Worm (Caenorhabditis elegans) whole organism, L1 larva: ENCODE results near the gene F02C12.3.

Experiments
- C16A3.4 ChIP-seq: fragments of 150-350 bp; optimal IDR thresholded peaks from 2 replicates; lab custom pipeline; 2014; ENCODE audit warnings: missing biosample characterization, missing genetic modification characterization
- C34B4.2 ChIP-seq: sonication (generic microtip); optimal IDR thresholded peaks from 2 replicates; lab custom pipeline; 2017; ENCODE audit warnings: mild to moderate bottlenecking, missing genetic modification characterization, missing compliant biosample characterization
- F16B12.6 ChIP-seq: fragments of 150-350 bp; optimal IDR thresholded peaks from 2 replicates; lab custom pipeline; 2014; ENCODE audit warnings: missing biosample characterization, missing genetic modification characterization
- Y116A8C.19 ChIP-seq: sonication (generic microtip); optimal IDR thresholded peaks from 2 replicates; lab custom pipeline; 2016; ENCODE audit warnings: missing compliant biosample characterization, missing genetic modification characterization, borderline replicate concordance
- aha-1 ChIP-seq: fragments of 150-350 bp; optimal IDR thresholded peaks from 2 replicates; lab custom pipeline; 2014; ENCODE audit warnings: missing biosample characterization, missing genetic modification characterization
- ama-1 ChIP-seq: fragments of 150-350 bp; optimal IDR thresholded peaks from 2 replicates; lab custom pipeline; 2014
- blmp-1 ChIP-seq: fragments of 150-350 bp; optimal IDR thresholded peaks from 2 replicates; lab custom pipeline; 2014; ENCODE audit warnings: missing biosample characterization, missing genetic modification characterization
- ceh-8 ChIP-seq: fragments of 200-800 bp; sonication (Bioruptor generic); optimal IDR thresholded peaks from 2 replicates; lab custom pipeline; 2018; ENCODE audit warnings: mild to moderate bottlenecking, missing genetic modification characterization, moderate library complexity, missing compliant biosample characterization
- ceh-82 ChIP-seq, 3 experiments: fragments of 150-350 bp in 1 of 3; sonication (generic microtip) in 2 of 3; optimal IDR thresholded peaks; 2 replicates each; lab custom pipeline; 2014 to 2017; ENCODE audit warnings: missing biosample characterization in 3 of 3, missing genetic modification characterization in 3 of 3
- dpl-1 ChIP-seq, 3 experiments: fragments of 150-350 bp in 2 of 3; sonication (generic microtip) in 1 of 3; optimal IDR thresholded peaks; 2 replicates each; lab custom pipeline; 2014 to 2017; ENCODE audit warnings: missing biosample characterization in 3 of 3, missing genetic modification characterization in 3 of 3, missing genetic modification reagents in 3 of 3
- dsc-1 ChIP-seq: sonication (generic microtip); optimal IDR thresholded peaks from 2 replicates; lab custom pipeline; 2016; ENCODE audit warnings: mild to moderate bottlenecking, missing genetic modification characterization, missing compliant biosample characterization
- egl-13 ChIP-seq: sonication (generic microtip); optimal IDR thresholded peaks from 2 replicates; lab custom pipeline; 2016; ENCODE audit warnings: missing genotype, missing genetic modification reagents, missing genetic modification characterization, missing compliant biosample characterization
- elt-3 ChIP-seq, 6 experiments: fragments of 150-350 bp in 1 of 6; sonication (generic microtip); optimal IDR thresholded peaks; 2 replicates each; lab custom pipeline; 2017 to 2018; ENCODE audit warnings: missing biosample characterization in 6 of 6, missing genetic modification characterization in 6 of 6, inconsistent platforms in 1 of 6
- fkh-4 ChIP-seq: sonication (generic microtip); optimal IDR thresholded peaks from 2 replicates; lab custom pipeline; 2016; ENCODE audit warnings: missing compliant biosample characterization, missing genetic modification characterization, borderline replicate concordance
- fkh-8 ChIP-seq: sonication (generic microtip); optimal IDR thresholded peaks from 2 replicates; lab custom pipeline; 2016; ENCODE audit warnings: mild to moderate bottlenecking, missing genetic modification characterization, missing compliant biosample characterization
- hlh-17 ChIP-seq: fragments of 200-800 bp; sonication (Bioruptor generic); optimal IDR thresholded peaks from 2 replicates; lab custom pipeline; 2018; ENCODE audit warnings: missing genetic modification characterization, mild to moderate bottlenecking, missing compliant biosample characterization, moderate library complexity, borderline replicate concordance
- hpl-2 ChIP-seq: fragments of 150-350 bp; optimal IDR thresholded peaks from 2 replicates; lab custom pipeline; 2014; ENCODE audit warnings: missing biosample characterization, missing genetic modification reagents, missing genetic modification characterization
- irx-1 ChIP-seq: sonication (generic microtip); optimal IDR thresholded peaks from 2 replicates; lab custom pipeline; 2016; ENCODE audit warnings: missing genetic modification characterization, missing compliant biosample characterization
- jun-1 ChIP-seq: fragments of 150-350 bp; optimal IDR thresholded peaks from 2 replicates; lab custom pipeline; 2014; ENCODE audit warnings: missing biosample characterization, missing genetic modification reagents, missing genetic modification characterization
- lin-13 ChIP-seq: fragments of 150-350 bp; optimal IDR thresholded peaks from 2 replicates; lab custom pipeline; 2014; ENCODE audit warnings: missing biosample characterization, missing genetic modification reagents, missing genetic modification characterization
- lin-14 ChIP-seq: fragments of 200-800 bp; sonication (Bioruptor generic); optimal IDR thresholded peaks from 2 replicates; lab custom pipeline; 2018; ENCODE audit warnings: mild to moderate bottlenecking, missing genetic modification characterization, moderate library complexity, missing compliant biosample characterization
- lin-15B ChIP-seq: fragments of 150-350 bp; sonication (generic microtip); optimal IDR thresholded peaks from 3 replicates; lab custom pipeline; 2014; ENCODE audit warnings: missing biosample characterization, missing genetic modification characterization
- lin-39 ChIP-seq: fragments of 150-350 bp; optimal IDR thresholded peaks from 2 replicates; lab custom pipeline; 2014; ENCODE audit warnings: missing biosample characterization, missing genetic modification reagents, missing genetic modification characterization
- lir-3 ChIP-seq: sonication (generic microtip); optimal IDR thresholded peaks from 2 replicates; lab custom pipeline; 2016; ENCODE audit warnings: mild to moderate bottlenecking, missing genetic modification characterization, moderate library complexity, missing compliant biosample characterization; ENCODE audit not compliant: poor library complexity
- mdl-1 ChIP-seq, 2 experiments: fragments of 150-350 bp; optimal IDR thresholded peaks; 2 replicates each; lab custom pipeline; 2014 to 2017; ENCODE audit warnings: missing biosample characterization in 2 of 2, missing genetic modification characterization in 2 of 2, inconsistent platforms in 1 of 2
- mef-2 ChIP-seq: fragments of 150-350 bp; optimal IDR thresholded peaks from 2 replicates; lab custom pipeline; 2014; ENCODE audit warnings: missing biosample characterization, missing genetic modification characterization
- mep-1 ChIP-seq: fragments of 150-350 bp; optimal IDR thresholded peaks from 2 replicates; lab custom pipeline; 2014; ENCODE audit warnings: missing biosample characterization, missing genetic modification characterization
- nhr-12 ChIP-seq: sonication (generic microtip); optimal IDR thresholded peaks from 2 replicates; lab custom pipeline; 2017; ENCODE audit warnings: missing biosample characterization, missing genetic modification characterization
- nhr-19 ChIP-seq: fragments of 200-800 bp; sonication (Bioruptor generic); conservative IDR thresholded peaks from 2 replicates; pipeline ENCODE4 v1.3.6; 2022; ENCODE audit warnings: missing genetic modification characterization, missing compliant biosample characterization
- nhr-20 ChIP-seq: sonication (generic microtip); optimal IDR thresholded peaks from 2 replicates; lab custom pipeline; 2016; ENCODE audit warnings: mild to moderate bottlenecking, missing genetic modification characterization, missing compliant biosample characterization
- nhr-237 ChIP-seq: fragments of 150-350 bp; optimal IDR thresholded peaks from 2 replicates; lab custom pipeline; 2014; ENCODE audit warnings: missing biosample characterization, missing genetic modification characterization
- nhr-47 ChIP-seq: sonication (generic microtip); optimal IDR thresholded peaks from 2 replicates; lab custom pipeline; 2016; ENCODE audit warnings: mild to moderate bottlenecking, missing genetic modification characterization, moderate library complexity, missing compliant biosample characterization
- nhr-71 ChIP-seq: sonication (generic microtip); optimal IDR thresholded peaks from 2 replicates; lab custom pipeline; 2016; ENCODE audit warnings: mild to moderate bottlenecking, missing genetic modification characterization, moderate library complexity, missing compliant biosample characterization
- nhr-76 ChIP-seq: sonication (generic microtip); optimal IDR thresholded peaks from 2 replicates; lab custom pipeline; 2017; ENCODE audit warnings: missing biosample characterization, missing genetic modification characterization
- nhr-84 ChIP-seq: sonication (generic microtip); optimal IDR thresholded peaks from 2 replicates; lab custom pipeline; 2017; ENCODE audit warnings: missing biosample characterization, missing genetic modification characterization
- nhr-85 ChIP-seq: sonication (generic microtip); peaks from one replicate; lab custom pipeline; 2016; ENCODE audit warnings: missing genetic modification characterization, inconsistent platforms, missing compliant biosample characterization
- nhr-90 ChIP-seq: sonication (generic microtip); optimal IDR thresholded peaks from 2 replicates; lab custom pipeline; 2016; ENCODE audit warnings: mild to moderate bottlenecking, missing genetic modification characterization, missing compliant biosample characterization; ENCODE audit not compliant: poor library complexity
- pax-3 ChIP-seq: fragments of 200-800 bp; sonication (Bioruptor generic); optimal IDR thresholded peaks from 2 replicates; lab custom pipeline; 2018; ENCODE audit warnings: mild to moderate bottlenecking, missing genetic modification characterization, moderate library complexity, missing compliant biosample characterization
- rnt-1 ChIP-seq: sonication (generic microtip); optimal IDR thresholded peaks from 2 replicates; lab custom pipeline; 2016; ENCODE audit warnings: mild to moderate bottlenecking, missing genetic modification characterization, moderate library complexity, missing compliant biosample characterization
- snpc-4 ChIP-seq: fragments of 150-350 bp; optimal IDR thresholded peaks from 2 replicates; lab custom pipeline; 2014; ENCODE audit warnings: missing biosample characterization, missing genetic modification characterization
- snu-23 ChIP-seq: sonication (generic microtip); optimal IDR thresholded peaks from 2 replicates; lab custom pipeline; 2016; ENCODE audit warnings: missing genetic modification characterization, missing compliant biosample characterization
- sox-4 ChIP-seq: sonication (generic microtip); optimal IDR thresholded peaks from 2 replicates; lab custom pipeline; 2016; ENCODE audit warnings: missing genetic modification characterization, missing compliant biosample characterization
- sup-37 ChIP-seq: fragments of 200-800 bp; sonication (Bioruptor generic); optimal IDR thresholded peaks from 2 replicates; lab custom pipeline; 2018; ENCODE audit warnings: mild to moderate bottlenecking, missing genetic modification characterization, missing compliant biosample characterization
- swsn-7 ChIP-seq: sonication (generic microtip); optimal IDR thresholded peaks from 2 replicates; lab custom pipeline; 2016; ENCODE audit warnings: missing genetic modification characterization, missing compliant biosample characterization
- tbx-2 ChIP-seq: sonication (generic microtip); optimal IDR thresholded peaks from 2 replicates; lab custom pipeline; 2016; ENCODE audit warnings: missing genetic modification characterization, missing compliant biosample characterization
- tlp-1 ChIP-seq: fragments of 150-350 bp; optimal IDR thresholded peaks from 2 replicates; lab custom pipeline; 2014; ENCODE audit warnings: missing biosample characterization, missing genetic modification characterization
- unc-130 ChIP-seq: fragments of 150-350 bp; optimal IDR thresholded peaks from 2 replicates; lab custom pipeline; 2017; ENCODE audit warnings: missing biosample characterization, missing genetic modification characterization, inconsistent platforms
- unc-62 ChIP-seq: fragments of 150-350 bp; optimal IDR thresholded peaks from 2 replicates; lab custom pipeline; 2014; ENCODE audit warnings: missing biosample characterization, missing genetic modification reagents, missing genetic modification characterization
- vab-15 ChIP-seq: sonication (generic microtip); optimal IDR thresholded peaks from 2 replicates; lab custom pipeline; 2017; ENCODE audit warnings: missing genotype, mild to moderate bottlenecking, missing genetic modification characterization, missing compliant biosample characterization
- zag-1 ChIP-seq: fragments of 150-350 bp; optimal IDR thresholded peaks from 2 replicates; lab custom pipeline; 2014; ENCODE audit warnings: missing biosample characterization, missing genetic modification characterization
- ztf-4 ChIP-seq: fragments of 150-350 bp; optimal IDR thresholded peaks from 2 replicates; lab custom pipeline; 2014; ENCODE audit warnings: missing biosample characterization, missing genetic modification characterization

Gene F02C12.3

ce11 chrX:13357673-13358072 is 39.1 kb upstream of the F02C12.3 start:
- TF ChIP-seq vab-15 (tag; lab: Kevin White, UChicago) = no peak
- TF ChIP-seq sox-4 (tag; lab: Kevin White, UChicago) = no peak
- TF ChIP-seq mef-2 (tag; lab: Kevin White, UChicago) = no peak
- no peak for TF ChIP-seq aha-1 (tag; lab: Kevin White, UChicago)
- TF ChIP-seq ama-1 = no peak
- TF ChIP-seq tbx-2 (tag; lab: Kevin White, UChicago) = no peak
- no peak for TF ChIP-seq hpl-2 (GFP tag; lab: Kevin White, UChicago)
- peak; percentile 20 for TF ChIP-seq nhr-71 (tag; lab: Kevin White, UChicago)
- TF ChIP-seq nhr-84 = no peak
- peak; percentile 33 for TF ChIP-seq snu-23 (GFP tag; lab: Kevin White, UChicago)
- TF ChIP-seq unc-62 (GFP tag; lab: Kevin White, UChicago) = no peak
- TF ChIP-seq unc-130 (tag; lab: Kevin White, UChicago) = no peak
- TF ChIP-seq nhr-85 (tag; lab: Kevin White, UChicago) = peak; percentile 56
- TF ChIP-seq nhr-20 (tag; lab: Kevin White, UChicago) = peak; percentile 42
- TF ChIP-seq nhr-12 (tag; lab: Kevin White, UChicago) = no peak
- no peak for TF ChIP-seq ceh-8
- no peak for TF ChIP-seq zag-1
- TF ChIP-seq ztf-4 (tag; lab: Kevin White, UChicago) = no peak
- TF ChIP-seq jun-1 (tag; lab: Kevin White, UChicago) = no peak
- no peak for TF ChIP-seq snpc-4 (tag; lab: Kevin White, UChicago)
- peak; percentile 33 for TF ChIP-seq nhr-19 (GFP tag; lab: Robert Waterston, UW)
- TF ChIP-seq blmp-1 (tag; lab: Kevin White, UChicago) = peak; percentile 84

- TF ChIP-seq nhr-90 (tag; lab: Kevin White, UChicago) = peak; percentile 94
- TF ChIP-seq Y116A8C.19 (tag; lab: Kevin White, UChicago) = no peak
- no peak for TF ChIP-seq C34B4.2 (tag; lab: Kevin White, UChicago)
- TF ChIP-seq mef-2 (tag; lab: Kevin White, UChicago) = peak; percentile 58
- TF ChIP-seq tlp-1 (tag; lab: Kevin White, UChicago) = no peak
- TF ChIP-seq lin-15B (tag; lab: Kevin White, UChicago) = no peak
- no peak for TF ChIP-seq hpl-2 (GFP tag; lab: Kevin White, UChicago)
- TF ChIP-seq nhr-84 = no peak
- peak; percentile 76 for TF ChIP-seq mep-1
- TF ChIP-seq pax-3 = no peak
- TF ChIP-seq irx-1 (tag; lab: Kevin White, UChicago) = peak; percentile 75
- TF ChIP-seq rnt-1 = peak; percentile 68
- peak; percentile 71 for TF ChIP-seq swsn-7 (tag; lab: Kevin White, UChicago)
- no peak for TF ChIP-seq egl-13
- no peak for TF ChIP-seq fkh-8 (tag; lab: Kevin White, UChicago)
- TF ChIP-seq fkh-4 (tag; lab: Kevin White, UChicago) = no peak
- TF ChIP-seq lin-14 (GFP tag; lab: Kevin White, UChicago) = peak; percentile 97
- no peak for TF ChIP-seq nhr-76
- peak; percentile 1 to 53 (median 49) for TF ChIP-seq ceh-82 (tag; optimal IDR thresholded peaks at IDR 0.05; lab: Kevin White, UChicago)
- TF ChIP-seq C16A3.4 (tag; lab: Kevin White, UChicago) = peak; percentile 84
- peak; percentile 53 for TF ChIP-seq lir-3 (tag; lab: Kevin White, UChicago)
- no peak for TF ChIP-seq nhr-12 (tag; lab: Kevin White, UChicago)
- no peak for TF ChIP-seq ama-1
- TF ChIP-seq F16B12.6 (tag; lab: Kevin White, UChicago) = no peak
- TF ChIP-seq lin-13 (GFP tag; lab: Kevin White, UChicago) = peak; percentile 63
- no peak for TF ChIP-seq hlh-17 (GFP tag; lab: Kevin White, UChicago)
- TF ChIP-seq nhr-47 = peak; percentile 87
- peak; percentile 12 for TF ChIP-seq snpc-4 (tag; lab: Kevin White, UChicago)
- TF ChIP-seq ztf-4 (tag; lab: Kevin White, UChicago) = peak; percentile 84
- TF ChIP-seq lin-39 (tag; lab: Kevin White, UChicago) = no peak
- TF ChIP-seq sup-37 (GFP tag; lab: Kevin White, UChicago) = peak; percentile 64
- peak in 5 of 6 experiments; percentile 53 to 91 (median 66) for TF ChIP-seq elt-3 (tag; optimal IDR thresholded peaks at IDR 0.05; lab: Kevin White, UChicago)
- no peak for TF ChIP-seq vab-15 (tag; lab: Kevin White, UChicago)
- TF ChIP-seq nhr-237 (tag; lab: Kevin White, UChicago) = peak; percentile 70
- peak; percentile 35 for TF ChIP-seq dsc-1 (tag; lab: Kevin White, UChicago)
- TF ChIP-seq unc-130 (tag; lab: Kevin White, UChicago) = peak; percentile 85
- TF ChIP-seq mdl-1 (tag; optimal IDR thresholded peaks at IDR 0.05; lab: Kevin White, UChicago) = peak; percentile 72 to 98
- TF ChIP-seq dpl-1 (GFP tag; optimal IDR thresholded peaks at IDR 0.05; lab: Kevin White, UChicago) = peak in 2 of 3 experiments; percentile 1 to 35
Observed at ce11 chrX:13358573-13358972, 38.2 kb upstream of the F02C12.3 start.
